Worm (Caenorhabditis elegans) whole organism, late embryonic: Measurements from ENCODE around the gene dhhc-5.

Experiments used
- C38D4.7 ChIP-seq: fragments of 200-800 bp; sonication (Bioruptor generic); optimal IDR thresholded peaks from 2 replicates; lab custom pipeline; 2018; ENCODE audit warnings: mild to moderate bottlenecking, missing genetic modification characterization, moderate library complexity, missing compliant biosample characterization
- K09A11.1 ChIP-seq: sonication (generic microtip); optimal IDR thresholded peaks from 2 replicates; lab custom pipeline; 2017; ENCODE audit warnings: antibody characterized with exemption, mild to moderate bottlenecking, missing genetic modification characterization, missing compliant biosample characterization; ENCODE audit not compliant: insufficient read depth
- ceh-24 ChIP-seq: sonication (generic microtip); optimal IDR thresholded peaks from 2 replicates; lab custom pipeline; 2016; ENCODE audit warnings: mild to moderate bottlenecking, missing genetic modification characterization, missing compliant biosample characterization
- ceh-31 ChIP-seq: sonication (generic microtip); optimal IDR thresholded peaks from 2 replicates; lab custom pipeline; 2016; ENCODE audit warnings: missing genetic modification characterization, missing compliant biosample characterization
- elt-2 ChIP-seq: sonication (generic microtip); optimal IDR thresholded peaks from 2 replicates; lab custom pipeline; 2016; ENCODE audit warnings: missing genetic modification reagents, missing genetic modification characterization, missing compliant biosample characterization
- fkh-10 ChIP-seq: fragments of 150-350 bp; optimal IDR thresholded peaks from 2 replicates; lab custom pipeline; 2014; ENCODE audit warnings: missing biosample characterization, missing genetic modification reagents, missing genetic modification characterization
- hlh-30 ChIP-seq: sonication (generic microtip); optimal IDR thresholded peaks from 2 replicates; lab custom pipeline; 2017; ENCODE audit warnings: antibody characterized with exemption, missing genetic modification characterization, missing compliant biosample characterization; ENCODE audit not compliant: insufficient read depth
- mec-3 ChIP-seq: sonication (generic microtip); optimal IDR thresholded peaks from 2 replicates; lab custom pipeline; 2016; ENCODE audit warnings: borderline replicate concordance, missing genetic modification characterization, missing compliant biosample characterization
- npax-4 ChIP-seq: sonication (generic microtip); optimal IDR thresholded peaks from 2 replicates; lab custom pipeline; 2016; ENCODE audit warnings: missing genetic modification characterization, missing compliant biosample characterization
- pat-9 ChIP-seq: fragments of 200-800 bp; sonication (Bioruptor generic); optimal IDR thresholded peaks from 2 replicates; lab custom pipeline; 2018; ENCODE audit warnings: mild to moderate bottlenecking, missing genetic modification characterization, moderate library complexity, missing compliant biosample characterization
- pha-2 ChIP-seq: sonication (generic microtip); optimal IDR thresholded peaks from 2 replicates; lab custom pipeline; 2017; ENCODE audit warnings: mild to moderate bottlenecking, missing genetic modification characterization, missing compliant biosample characterization

Gene dhhc-5

DNA sequence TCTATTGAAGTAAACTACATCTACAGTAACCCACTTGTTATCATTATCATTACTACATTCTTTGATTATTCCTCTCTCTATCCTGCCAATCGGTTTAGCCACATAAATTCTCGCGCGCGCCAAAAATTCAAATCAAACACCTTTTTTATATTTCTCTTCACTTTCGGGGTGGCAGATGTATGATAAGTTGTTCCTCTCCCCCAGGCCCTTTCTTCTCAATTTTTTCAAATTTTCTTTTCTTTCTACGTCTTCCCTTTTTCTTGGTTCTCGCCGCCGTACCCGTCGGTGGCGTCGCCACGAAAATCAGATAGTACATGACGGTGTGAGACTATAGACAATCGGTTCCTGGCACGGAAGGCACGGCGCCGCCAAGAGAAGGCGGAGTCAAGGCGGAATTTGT lies 50.9 kb downstream of the dhhc-5 start, which contains the start of gene R05H11.2:
R05H11.2 (plus strand) TSS at position 333 of the 400 bp plus-strand sequence.
- TF ChIP-seq pha-2 (tag; lab: Kevin White, UChicago), result no peak
- no peak for TF ChIP-seq C38D4.7 (GFP tag; lab: Kevin White, UChicago)
- no peak for TF ChIP-seq K09A11.1 (tag; lab: Kevin White, UChicago)
- TF ChIP-seq npax-4 (tag; lab: Kevin White, UChicago), result no peak
- TF ChIP-seq ceh-31, result no peak
- no peak for TF ChIP-seq hlh-30 (tag; lab: Kevin White, UChicago)
- no peak for TF ChIP-seq ceh-24 (tag; lab: Kevin White, UChicago)
- TF ChIP-seq elt-2, result no peak
- TF ChIP-seq mec-3 (tag; lab: Kevin White, UChicago), result no peak
- no peak for TF ChIP-seq pat-9
- TF ChIP-seq fkh-10 (GFP tag; lab: Kevin White, UChicago), result no peak
